Worm (Caenorhabditis elegans): Measurements from ENCODE around the gene kcc-1.

- TF ChIP-seq dmd-4 (tag; optimal IDR thresholded peaks at IDR 0.05), result no peak
- TF ChIP-seq alr-1 (tag; optimal IDR thresholded peaks at IDR 0.05), result no peak
- TF ChIP-seq unc-62 (GFP tag; optimal IDR thresholded peaks at IDR 0.05), result no peak
- no peak for TF ChIP-seq egl-27 (tag; optimal IDR thresholded peaks at IDR 0.05)
- TF ChIP-seq Y55F3AM.14 (GFP tag; optimal IDR thresholded peaks at IDR 0.05), result no peak
- TF ChIP-seq snpc-4 (tag; optimal IDR thresholded peaks at IDR 0.05), result no peak
- TF ChIP-seq R02D3.7 (tag; optimal IDR thresholded peaks at IDR 0.05), result no peak
- no peak for TF ChIP-seq nhr-77 (tag; optimal IDR thresholded peaks at IDR 0.05)
- TF ChIP-seq elt-3 (tag; optimal IDR thresholded peaks at IDR 0.05), result no peak
- no peak for TF ChIP-seq ceh-16 (tag; optimal IDR thresholded peaks at IDR 0.05)
- no peak for TF ChIP-seq elt-1 (tag; optimal IDR thresholded peaks at IDR 0.05)
- TF ChIP-seq nhr-12 (tag; optimal IDR thresholded peaks at IDR 0.05), result no peak
Measured at ce11 chrIV:7245592-7245991, 39.5 kb downstream of the kcc-1 start.
